Worm (Caenorhabditis elegans) whole organism, dauer: Measurements from ENCODE around the gene epg-5.

Experiments
- unc-62 ChIP-seq: sonication (generic microtip); optimal IDR thresholded peaks from 2 replicates; lab custom pipeline; 2017; ENCODE audit warnings: missing biosample characterization, missing genetic modification reagents, missing genetic modification characterization

The epg-5 gene

DNA sequence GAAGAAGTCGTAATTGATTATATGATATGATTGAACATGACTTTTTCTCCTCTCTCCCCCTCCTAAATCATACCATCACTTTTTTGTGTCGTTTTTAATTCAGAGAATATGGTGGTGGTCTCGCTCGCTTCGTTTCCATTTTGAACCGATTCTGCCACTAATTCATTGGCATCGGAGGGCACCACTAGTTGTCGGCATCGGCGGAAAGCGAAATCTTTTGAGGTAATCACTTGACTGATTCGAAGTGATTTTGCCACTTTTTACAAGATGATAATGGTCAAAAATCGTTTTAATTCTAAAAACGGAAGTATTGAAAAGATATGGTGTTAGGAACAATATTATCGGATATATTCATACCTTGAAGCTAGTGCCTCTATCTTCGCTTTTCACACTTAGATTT lies 7.6 kb upstream of the epg-5 start, which contains the start of gene klf-3:
Gene klf-3 (plus strand): TSS at position 109 of the 400 bp plus-strand sequence.
- no peak for TF ChIP-seq unc-62

DNA sequence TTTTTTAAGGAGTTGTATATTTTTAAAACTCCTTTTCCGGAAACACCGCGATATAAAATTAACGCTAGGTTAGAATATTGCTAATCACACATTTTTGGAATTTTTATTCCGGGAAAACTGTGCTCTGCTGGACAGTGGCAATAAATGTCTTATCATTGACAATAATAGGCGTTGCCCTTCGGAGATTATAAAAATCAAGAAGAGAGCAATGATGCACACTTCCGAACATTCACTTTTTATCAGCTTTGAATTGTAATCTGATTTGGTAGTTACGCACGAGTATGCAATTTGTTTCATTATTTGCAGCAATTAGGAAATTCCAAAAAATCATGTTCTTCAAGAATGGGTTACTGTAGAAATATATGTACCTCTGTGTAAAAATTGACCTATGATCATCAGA lies 7.0 kb upstream of the epg-5 start:
- TF ChIP-seq unc-62: no peak

DNA sequence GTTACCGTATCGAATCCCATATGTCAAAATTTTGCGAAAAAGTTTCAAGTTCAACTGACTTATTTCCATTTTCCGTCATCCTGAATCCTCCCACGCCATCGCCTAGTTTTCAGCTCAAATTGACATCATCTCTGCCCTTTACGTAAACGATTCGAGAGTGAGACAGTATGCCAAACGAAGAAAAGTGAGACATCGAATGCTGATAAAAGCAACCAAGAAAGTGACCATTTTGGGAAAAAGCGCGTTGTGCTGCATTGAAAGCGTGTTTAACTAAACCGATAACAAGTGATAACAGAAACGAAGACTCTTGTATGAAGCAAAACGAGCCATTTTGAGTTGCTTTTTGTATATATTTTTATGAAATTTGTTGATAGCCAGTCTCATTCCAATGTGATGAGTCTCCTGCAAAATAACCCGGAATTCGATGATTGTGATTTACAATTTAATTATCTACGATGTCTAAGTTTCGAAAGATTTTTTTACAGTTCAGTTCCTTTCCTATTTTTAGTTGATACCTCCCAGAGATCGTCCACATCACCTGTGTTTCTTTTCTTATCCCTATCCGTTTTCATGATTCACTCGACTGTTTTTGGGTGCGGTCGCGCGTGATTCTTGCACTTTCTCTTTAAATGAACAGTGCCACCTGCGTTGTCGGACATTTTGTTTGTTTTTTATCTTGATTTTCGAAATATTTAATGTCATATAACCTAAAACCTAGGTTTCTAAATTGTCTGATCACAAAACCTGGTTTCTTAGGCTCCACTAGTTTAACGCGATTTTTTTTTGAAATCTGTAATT lies 6.3 kb upstream of the epg-5 start:
- no peak for TF ChIP-seq unc-62

DNA sequence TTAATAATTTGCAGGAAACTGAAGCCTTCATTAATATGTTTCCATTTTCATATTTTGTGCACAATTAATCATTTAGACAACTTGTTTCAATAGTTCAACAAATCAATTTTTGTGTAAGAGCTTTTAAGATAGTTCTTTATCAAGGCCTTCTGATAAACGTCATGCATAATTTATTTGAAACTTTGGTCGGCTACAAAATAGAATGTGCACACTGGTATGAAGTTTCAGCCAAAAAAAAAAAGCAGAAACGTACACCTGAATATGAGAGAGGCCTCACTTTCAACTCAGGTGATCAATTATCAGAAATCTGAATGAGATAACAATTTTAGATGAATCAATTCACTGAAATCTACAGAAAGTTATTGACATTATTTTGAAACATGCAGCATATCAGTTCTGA lies 5.3 kb upstream of the epg-5 start:
- TF ChIP-seq unc-62: no peak

DNA sequence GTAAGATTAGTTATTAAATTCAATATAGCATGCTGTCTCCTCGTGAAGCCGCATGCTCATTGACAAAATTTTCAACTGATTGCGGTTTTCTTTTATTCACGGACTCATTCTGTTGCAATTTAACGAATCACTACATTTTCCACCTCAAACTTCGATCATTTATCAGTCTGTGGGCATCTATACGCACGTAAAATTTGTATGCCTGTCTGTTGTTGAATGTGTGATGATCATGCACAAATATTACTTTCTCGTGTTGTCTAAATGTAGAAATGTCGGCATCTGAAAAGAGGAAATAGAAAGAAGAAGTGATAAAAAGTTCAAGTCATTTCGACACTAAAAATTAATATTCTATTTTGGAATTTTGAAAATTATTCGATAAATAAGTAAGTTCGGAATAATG lies 3.4 kb upstream of the epg-5 start:
- no peak for TF ChIP-seq unc-62

DNA sequence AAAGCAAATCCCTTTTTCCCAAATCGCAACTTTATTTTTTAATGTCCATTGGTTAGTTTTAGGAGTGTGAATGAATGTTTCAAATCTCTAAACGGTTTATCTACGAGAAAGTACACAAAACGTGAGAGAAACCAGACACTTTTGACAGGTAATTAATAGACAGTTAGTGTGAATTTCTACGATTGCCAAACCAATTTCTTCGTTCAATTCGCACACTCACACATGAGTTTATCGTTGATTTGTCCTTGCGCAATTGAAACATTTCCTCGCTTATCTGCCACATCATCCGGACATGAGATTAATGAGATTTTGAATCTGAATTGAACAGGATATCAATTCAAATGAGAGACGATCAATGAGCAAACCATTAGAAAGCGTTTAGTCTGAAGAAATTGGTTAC lies 1.1 kb upstream of the epg-5 start:
- no peak for TF ChIP-seq unc-62

DNA sequence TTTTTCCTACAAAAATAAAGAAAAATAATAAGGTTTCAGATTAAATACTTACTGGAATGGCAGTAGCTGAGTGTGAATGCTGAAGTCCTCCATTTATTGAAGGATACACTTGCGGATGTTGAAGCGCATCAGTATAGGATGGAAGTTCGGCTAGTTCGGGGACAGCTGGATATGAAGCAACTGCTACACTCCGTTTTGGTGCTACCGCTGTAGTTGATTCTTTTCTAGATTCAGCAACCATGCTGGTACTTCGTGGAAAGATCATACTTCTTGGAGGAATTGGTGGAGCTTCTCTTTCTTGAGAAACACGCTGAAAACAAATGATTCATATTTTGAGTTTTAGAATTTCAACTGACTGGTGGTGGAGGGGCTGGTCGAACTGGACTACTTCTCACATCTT lies 539 bp downstream of the epg-5 start:
- no peak for TF ChIP-seq unc-62

DNA sequence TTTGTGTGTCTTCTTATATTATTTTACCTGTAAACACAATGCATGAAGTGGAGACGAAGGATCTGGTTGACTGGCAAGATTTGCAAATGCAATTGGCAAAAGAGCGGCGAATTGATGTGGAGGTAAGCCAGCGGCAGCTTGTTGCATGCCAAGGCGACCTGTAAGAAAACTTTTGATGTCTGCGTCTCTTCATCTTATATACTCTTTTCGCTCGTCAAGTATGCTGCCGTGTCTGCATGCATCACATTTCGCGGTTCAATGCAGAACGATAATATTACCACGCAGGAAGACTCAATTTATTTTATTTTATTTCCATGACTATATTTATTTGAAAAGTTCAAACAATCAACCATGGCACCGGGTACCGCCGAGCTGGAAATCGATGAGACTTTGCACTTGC lies 8.2 kb downstream of the epg-5 start, which contains the start of gene vps-33.2:
Gene vps-33.2 (plus strand): TSS at position 244 of the 400 bp plus-strand sequence.
- TF ChIP-seq unc-62: no peak

DNA sequence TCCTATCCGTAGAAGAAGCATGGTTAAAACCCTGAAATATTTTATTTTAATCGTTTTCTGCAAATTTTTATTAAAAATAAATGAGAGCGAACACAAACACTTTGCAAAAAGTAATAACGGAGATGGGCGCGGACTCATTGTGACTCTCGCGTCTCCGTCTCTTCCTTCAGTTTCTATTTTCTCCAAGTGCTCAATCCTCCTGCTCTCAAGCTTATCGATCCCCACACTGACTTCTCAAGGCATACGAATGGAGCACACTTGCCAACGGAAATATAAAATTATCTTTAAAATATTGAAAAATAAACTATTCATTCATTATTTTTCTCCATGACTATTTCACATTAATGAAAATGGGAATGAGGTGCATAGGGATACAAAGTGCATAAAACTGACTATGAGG lies 11.1 kb downstream of the epg-5 start, which contains the start of gene dnj-8:
Gene dnj-8 (minus strand): TSS at position 31 of the 400 bp plus-strand sequence.
- no peak for TF ChIP-seq unc-62

DNA sequence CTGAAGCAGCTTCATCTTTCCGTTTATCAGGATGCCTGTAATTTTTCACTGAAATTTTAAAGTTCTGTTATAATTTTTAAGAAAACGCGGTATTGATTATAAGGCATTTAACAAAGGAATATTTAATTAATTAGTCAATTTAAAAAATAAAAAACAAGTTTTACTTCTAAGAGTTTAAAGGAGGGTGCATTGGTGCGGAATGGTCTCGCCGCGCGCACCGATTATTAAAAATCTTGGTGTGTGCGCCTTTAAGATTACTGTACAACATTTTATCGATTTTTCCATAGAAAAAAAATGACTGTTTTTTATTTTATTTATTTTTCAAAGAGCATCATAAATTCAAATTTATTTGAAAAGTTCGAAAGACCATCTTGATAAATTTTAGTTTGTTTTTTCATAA lies 11.7 kb downstream of the epg-5 start:
- TF ChIP-seq unc-62: no peak

DNA sequence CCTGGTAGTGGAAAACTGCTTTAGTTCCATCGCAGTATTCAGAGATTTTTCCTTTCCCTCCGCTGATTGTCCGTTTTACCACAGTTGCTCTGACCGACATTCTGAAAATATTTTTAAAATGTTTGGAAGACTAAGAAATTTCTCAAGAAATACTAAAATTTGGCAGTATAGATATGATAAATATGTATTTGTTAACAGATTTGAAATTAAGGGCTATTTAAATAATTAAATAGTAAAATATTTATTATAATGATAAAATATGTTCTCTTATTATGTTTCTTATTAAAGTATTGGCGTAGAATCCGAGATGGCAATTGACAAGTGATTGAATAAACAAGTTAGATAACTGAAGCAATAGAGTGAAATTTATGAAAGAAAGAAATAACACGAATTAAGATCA lies 15.0 kb downstream of the epg-5 start, which contains the start of gene aipr-1:
Gene aipr-1 (minus strand): TSS at position 101 of the 400 bp plus-strand sequence.
- TF ChIP-seq unc-62: no peak

DNA sequence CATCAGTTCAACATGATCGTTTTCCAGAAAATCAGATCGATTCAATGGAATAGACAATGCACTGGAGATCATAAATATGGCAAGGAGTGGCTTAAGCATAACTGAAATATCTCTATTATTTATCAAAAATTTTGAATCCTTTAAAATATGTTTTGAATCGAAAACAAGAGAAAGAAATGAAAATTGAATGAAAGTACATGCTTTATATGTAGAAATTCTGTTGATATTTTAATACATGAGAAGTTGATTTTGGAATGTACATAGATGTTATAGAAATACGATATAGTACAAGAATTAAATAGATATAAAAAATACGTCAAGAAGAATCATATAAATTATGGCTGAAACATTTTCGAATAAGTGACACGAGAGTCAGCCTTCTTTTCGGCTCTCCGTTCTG lies 16.9 kb downstream of the epg-5 start, which contains the start of gene C56C10.9:
Gene C56C10.9 (minus strand): TSS at position 101 of the 400 bp plus-strand sequence.
- no peak for TF ChIP-seq unc-62

DNA sequence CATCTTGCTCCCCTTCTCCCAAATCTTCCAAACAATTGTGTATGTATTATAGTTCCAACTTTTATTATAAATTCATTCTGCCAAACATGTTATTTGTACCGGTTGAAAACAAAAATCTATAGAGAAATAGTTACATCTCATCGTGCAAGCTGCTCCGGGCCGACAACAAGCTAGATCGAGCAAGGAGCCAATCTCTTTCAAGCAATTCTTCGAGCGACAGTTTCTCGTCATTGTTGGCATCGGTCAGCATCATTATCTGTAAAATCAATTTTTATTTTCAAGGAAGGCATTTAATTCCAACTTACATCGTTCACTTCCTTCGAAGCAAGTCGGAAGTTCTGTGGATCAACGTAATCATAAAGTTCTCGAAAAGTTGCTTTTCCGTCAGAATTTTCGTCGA lies 18.2 kb downstream of the epg-5 start:
- no peak for TF ChIP-seq unc-62

DNA sequence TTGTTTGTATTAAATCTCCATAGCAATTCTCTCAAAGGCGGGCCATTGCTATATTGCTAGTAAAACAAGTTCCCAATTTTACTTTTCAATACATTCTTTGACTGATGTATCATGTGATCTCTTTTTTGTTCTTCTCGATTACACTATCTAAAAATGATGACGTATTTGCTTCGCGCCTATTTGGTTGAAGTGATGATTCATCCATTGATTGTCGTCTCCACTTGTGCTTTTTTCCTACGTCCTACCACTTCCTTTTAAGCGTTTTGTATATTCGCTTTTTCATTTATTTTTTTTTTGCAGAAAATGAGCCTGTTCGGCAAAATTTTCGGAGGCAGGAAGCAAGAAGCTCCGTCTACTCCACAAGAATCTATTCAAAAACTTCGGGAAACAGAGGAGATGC lies 19.8 kb downstream of the epg-5 start, which contains the start of gene vps-32.1:
Gene vps-32.1 (plus strand): TSS at position 301 of the 400 bp plus-strand sequence.
- TF ChIP-seq unc-62: no peak

DNA sequence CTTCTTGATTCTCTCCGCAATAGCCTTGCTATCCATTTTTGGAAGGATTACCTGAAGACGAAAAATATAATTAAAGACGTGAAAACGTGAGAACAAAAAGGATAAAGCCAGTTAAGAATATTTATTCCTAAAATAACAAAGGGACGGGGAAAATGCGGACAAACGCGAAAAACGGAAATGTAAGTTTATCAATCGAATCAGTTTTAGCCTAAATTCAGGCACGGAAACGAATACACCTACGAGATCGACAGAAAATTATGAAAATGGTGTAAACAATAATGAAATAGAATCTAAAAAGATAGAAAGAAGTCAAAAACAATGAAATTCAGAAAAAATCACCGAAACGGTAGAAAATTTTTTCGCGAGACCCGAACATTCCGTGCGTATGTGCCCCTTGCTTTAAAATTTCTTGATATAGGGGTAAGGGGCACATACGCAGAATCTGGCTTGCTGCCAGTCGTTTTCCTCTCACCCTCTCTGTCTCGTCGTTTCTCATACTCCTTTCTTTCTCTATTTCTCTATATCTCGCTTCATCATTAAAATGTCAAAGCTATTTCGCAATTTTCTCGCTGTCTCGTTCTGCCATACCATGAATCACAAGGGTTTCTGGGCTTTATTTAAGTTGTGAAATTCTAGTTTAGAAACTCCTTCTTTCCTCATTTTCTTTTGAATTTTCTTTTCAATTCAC lies 20.4 kb downstream of the epg-5 start, which contains the start of gene icd-1:
Gene icd-1 (minus strand): TSS at position 51 of the 688 bp plus-strand sequence.
- no peak for TF ChIP-seq unc-62

DNA sequence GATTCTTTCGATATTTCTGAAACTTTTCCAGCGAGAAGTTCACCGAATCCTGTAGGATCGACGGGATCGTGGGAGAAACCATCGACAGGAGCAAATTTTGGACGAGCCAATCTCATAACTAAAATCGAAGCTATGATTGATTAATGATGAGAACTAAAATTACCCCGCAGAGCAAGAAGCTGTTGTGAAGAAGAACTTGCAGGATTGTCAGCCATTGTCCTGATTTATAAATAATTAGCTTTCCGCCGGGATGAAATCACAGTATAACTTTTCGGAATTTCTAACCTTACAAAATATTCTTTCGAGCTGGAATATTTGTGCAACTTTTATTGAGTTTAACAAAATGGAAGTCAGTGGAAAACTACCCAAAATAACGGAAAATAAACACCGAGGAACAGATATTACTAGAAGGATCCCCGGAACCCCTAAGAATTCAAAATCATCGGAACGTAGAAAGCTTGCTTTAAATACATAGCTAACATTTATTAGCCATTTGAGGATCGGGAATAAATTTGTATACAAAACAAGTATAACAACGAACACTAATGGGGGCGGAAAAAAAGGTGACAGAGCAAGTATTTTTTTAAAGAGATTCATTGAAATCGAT lies 21.8 kb downstream of the epg-5 start, which contains the start of gene C56C10.7:
Gene C56C10.7 (minus strand): TSS at position 312 of the 607 bp plus-strand sequence.
- TF ChIP-seq unc-62: no peak

DNA sequence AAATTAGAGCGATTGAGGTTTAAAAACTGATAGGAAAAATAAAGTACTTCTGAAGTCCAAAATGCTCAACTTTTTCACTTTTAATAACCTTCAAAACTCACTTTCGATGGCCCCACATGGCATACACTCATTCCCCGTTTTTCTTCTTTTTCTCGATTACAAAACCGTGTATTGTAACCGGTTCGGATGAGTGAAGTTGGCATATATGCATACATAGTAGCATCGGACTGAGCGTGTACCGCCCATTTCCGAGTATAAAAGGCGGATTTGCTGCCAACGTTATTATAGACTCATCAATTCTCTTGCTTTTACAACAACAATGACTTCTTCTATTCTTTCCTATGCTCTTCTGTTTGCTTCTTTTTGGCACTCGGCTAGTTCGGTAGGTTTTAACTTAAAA lies 26.4 kb downstream of the epg-5 start, which contains the start of gene C56C10.4:
Gene C56C10.4 (plus strand): TSS at position 301 of the 400 bp plus-strand sequence.
- no peak for TF ChIP-seq unc-62
